Worm (Caenorhabditis elegans) whole organism, midembryonic: ENCODE data around the gene scp-1.
A peak's percentile ranks its signal among the peaks of the same experiment; 100 is the strongest.

Source experiments
- T22C8.4 ChIP-seq: fragments of 200-800 bp; sonication (Bioruptor generic); IDR thresholded peaks from 2 replicates; pipeline ENCODE4 v1.3.6; 2022; ENCODE audit warnings: missing genetic modification characterization, missing compliant biosample characterization
- cog-1 ChIP-seq: sonication (generic microtip); optimal IDR thresholded peaks from 2 replicates; lab custom pipeline; 2016; ENCODE audit warnings: missing genetic modification characterization, missing compliant biosample characterization
- flt-1 ChIP-seq: fragments of 200-800 bp; sonication (Bioruptor generic); IDR thresholded peaks from 2 replicates; pipeline ENCODE4 v1.3.6; 2022; ENCODE audit warnings: missing genetic modification characterization, missing compliant biosample characterization
- klf-2 ChIP-seq: fragments of 200-800 bp; sonication (Bioruptor generic); conservative IDR thresholded peaks from 2 replicates; pipeline ENCODE4 v1.3.6; 2022; ENCODE audit warnings: missing genetic modification reagents, missing genetic modification characterization, missing compliant biosample characterization
- med-1 ChIP-seq: sonication (generic microtip); optimal IDR thresholded peaks from 2 replicates; lab custom pipeline; 2017; ENCODE audit warnings: missing genetic modification characterization, mild to moderate bottlenecking, missing compliant biosample characterization, antibody characterized with exemption, missing genetic modification reagents; ENCODE audit not compliant: insufficient read depth
- ref-1 ChIP-seq: fragments of 200-800 bp; sonication (Bioruptor generic); conservative IDR thresholded peaks from 2 replicates; pipeline ENCODE4 v1.3.6; 2022; ENCODE audit warnings: missing genetic modification reagents, missing genetic modification characterization, missing compliant biosample characterization
- tab-1 ChIP-seq: fragments of 200-800 bp; sonication (Bioruptor generic); IDR thresholded peaks from 2 replicates; pipeline ENCODE4 v1.3.6; 2022; ENCODE audit warnings: missing genetic modification characterization, missing compliant biosample characterization
- ztf-23 ChIP-seq: fragments of 200-800 bp; sonication (Bioruptor generic); IDR thresholded peaks from 2 replicates; pipeline ENCODE4 v1.3.6; 2022; ENCODE audit warnings: missing genetic modification reagents, missing genetic modification characterization, missing compliant biosample characterization
- ztf-29 ChIP-seq: fragments of 200-800 bp; sonication (Bioruptor generic); IDR thresholded peaks from 2 replicates; pipeline ENCODE4 v1.3.6; 2022; ENCODE audit warnings: missing genetic modification reagents, missing genetic modification characterization, missing compliant biosample characterization

The scp-1 gene

DNA sequence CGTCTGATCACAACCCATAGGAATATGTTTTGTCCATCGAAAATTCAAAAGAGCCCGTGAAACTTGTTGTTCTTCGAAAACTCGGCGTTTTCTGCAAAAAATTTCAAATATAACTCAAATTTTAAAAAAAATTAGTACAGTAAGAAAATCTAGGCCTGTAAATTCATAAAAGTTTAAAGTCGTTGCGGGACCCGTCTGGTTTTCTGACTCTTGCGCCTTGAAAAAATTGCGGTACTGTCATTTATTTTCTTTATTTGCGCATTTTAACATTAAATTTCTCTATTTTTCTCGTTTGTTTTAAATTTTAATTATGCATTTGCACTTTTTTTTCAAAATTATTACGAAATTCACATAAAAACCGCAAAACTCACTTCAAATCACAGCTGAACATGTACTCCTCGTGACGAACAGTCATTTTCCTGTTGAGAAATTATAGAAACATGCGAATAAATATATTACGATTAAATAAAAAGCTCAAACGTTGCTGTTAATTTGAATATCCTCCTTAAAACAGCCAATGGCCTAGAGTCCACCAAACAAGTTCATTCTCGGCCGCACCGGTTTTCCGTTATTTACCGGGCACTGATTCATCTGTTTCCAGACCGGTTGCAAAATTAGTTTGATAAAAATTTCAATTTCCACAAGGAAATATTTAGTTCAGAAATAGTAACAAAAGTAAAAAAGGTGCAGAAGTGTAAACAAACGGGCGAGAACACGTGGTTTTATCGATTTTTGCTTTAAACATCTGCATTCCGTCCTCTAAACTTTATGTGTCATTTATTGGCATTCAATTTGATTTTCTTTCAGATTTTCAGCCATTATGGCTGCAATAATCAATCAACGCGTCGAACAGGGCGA lies 14.5 kb upstream of the scp-1 start, which contains the start of the genes csa-1 and wdfy-2:
TSS of gene csa-1 (minus strand) at position 669 of the 858 bp plus-strand sequence.
TSS of gene wdfy-2 (plus strand) at position 808 of the 858 bp plus-strand sequence.
- no peak for TF ChIP-seq ref-1
- TF ChIP-seq tab-1 (GFP tag; lab: Robert Waterston, UW) = no peak
- TF ChIP-seq klf-2 (GFP tag; lab: Robert Waterston, UW) = no peak
- TF ChIP-seq cog-1 = no peak
- TF ChIP-seq ztf-23 (GFP tag; lab: Robert Waterston, UW) = no peak
- no peak for TF ChIP-seq med-1
- no peak for TF ChIP-seq ztf-29 (GFP tag; lab: Robert Waterston, UW)
- TF ChIP-seq T22C8.4 = no peak
- no peak for TF ChIP-seq flt-1

DNA sequence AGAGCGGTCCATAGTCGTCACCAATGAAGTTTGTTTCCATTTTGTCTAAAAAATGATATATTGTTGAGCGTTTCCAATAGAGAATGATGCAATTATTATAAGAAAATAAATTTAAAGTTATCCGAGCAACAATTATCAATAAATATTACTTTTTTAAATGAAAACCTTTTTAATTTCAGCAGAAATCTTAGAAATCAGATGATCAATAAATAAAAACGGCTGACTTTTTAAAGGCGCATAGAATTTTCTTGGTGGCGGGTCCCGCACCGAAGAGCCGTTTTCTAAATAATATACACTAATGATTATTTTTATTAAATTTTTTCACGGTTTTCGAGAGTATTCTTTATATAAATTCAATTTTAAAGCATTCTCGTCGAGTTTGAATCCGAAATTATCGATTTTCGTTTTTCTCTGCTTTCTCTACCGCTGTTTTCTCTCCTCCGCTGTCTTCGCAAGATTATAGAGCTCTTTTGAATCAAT lies 10.9 kb upstream of the scp-1 start, which contains the start of gene rab-39:
TSS of gene rab-39 (minus strand) at position 51 of the 480 bp plus-strand sequence.
- TF ChIP-seq cog-1 = no peak
- TF ChIP-seq T22C8.4 = no peak
- no peak for TF ChIP-seq ztf-23 (GFP tag; lab: Robert Waterston, UW)
- no peak for TF ChIP-seq klf-2 (GFP tag; lab: Robert Waterston, UW)
- TF ChIP-seq ref-1 = no peak

- TF ChIP-seq ztf-29 (GFP tag; lab: Robert Waterston, UW) (no peak), cog-1 (no peak), tab-1 (GFP tag; lab: Robert Waterston, UW) (no peak), ref-1 (no peak), T22C8.4 (no peak), med-1 (no peak), flt-1 (no peak), klf-2 (GFP tag; lab: Robert Waterston, UW) (no peak), ztf-23 (GFP tag; lab: Robert Waterston, UW) (no peak)
These were observed 10.2 kb upstream of the scp-1 start, which contains the start of gene egli-1 for ce11 chrII:9323660-9324059. Gene egli-1 (plus strand): TSS chrII:9323960.

DNA sequence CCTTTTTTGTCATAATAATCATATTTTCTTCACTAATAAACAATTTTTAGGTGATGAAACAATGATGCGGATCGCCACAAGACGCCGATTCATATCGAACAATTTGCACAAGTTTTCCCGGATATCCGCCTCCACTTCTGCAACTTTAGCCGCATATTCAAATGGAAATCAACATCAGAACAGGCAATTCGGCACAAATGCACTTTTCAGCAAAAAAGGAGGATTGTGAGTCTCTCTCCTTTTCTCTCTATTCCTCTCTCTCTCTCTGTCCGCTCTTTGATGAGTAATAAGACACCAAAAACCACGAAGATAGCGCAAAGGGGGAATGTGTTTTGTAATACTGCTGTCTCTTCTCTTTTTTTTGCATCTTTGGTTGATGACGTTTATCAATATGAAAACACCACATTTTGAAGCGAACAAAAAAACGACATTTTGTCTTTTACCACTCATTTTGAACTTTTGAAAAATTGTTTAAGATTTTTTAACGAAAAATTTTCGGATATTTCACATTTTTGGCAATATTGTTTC lies 8.9 kb upstream of the scp-1 start, which contains the start of gene eat-3:
TSS of gene eat-3 (plus strand) at position 51 of the 528 bp plus-strand sequence.
- TF ChIP-seq ztf-23 (GFP tag; lab: Robert Waterston, UW) (peak; percentile 65), ztf-29 (GFP tag; lab: Robert Waterston, UW) (no peak)

DNA sequence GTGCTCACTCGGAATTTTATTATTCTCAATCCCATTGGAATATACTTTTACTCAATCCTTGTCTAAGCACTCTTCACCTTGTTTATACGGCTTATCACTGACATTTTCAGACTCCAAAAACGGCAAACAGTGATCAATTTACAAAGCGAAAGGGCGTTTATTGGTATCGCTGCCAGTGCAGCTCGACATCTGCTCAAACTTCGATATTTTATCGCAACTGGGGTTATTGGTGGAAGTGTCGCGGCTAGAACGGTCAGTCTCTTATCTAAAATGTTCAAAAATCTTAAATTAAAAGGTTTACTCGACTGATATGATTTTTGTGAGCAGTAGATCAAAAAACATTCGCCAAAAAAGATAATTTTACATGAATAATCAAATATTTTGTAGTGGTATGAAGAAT lies 8.3 kb upstream of the scp-1 start:
- no peak for TF ChIP-seq T22C8.4
- TF ChIP-seq med-1 = no peak
- no peak for TF ChIP-seq ztf-23 (GFP tag; lab: Robert Waterston, UW)
- TF ChIP-seq flt-1 = no peak
- no peak for TF ChIP-seq klf-2 (GFP tag; lab: Robert Waterston, UW)
- TF ChIP-seq ztf-29 (GFP tag; lab: Robert Waterston, UW) = no peak
- no peak for TF ChIP-seq ref-1
- TF ChIP-seq cog-1 = no peak
- no peak for TF ChIP-seq tab-1 (GFP tag; lab: Robert Waterston, UW)

ce11 chrII:9329474-9329873 lies 4.3 kb upstream of the scp-1 start, which contains the start of gene wbp-2:
Gene wbp-2 (plus strand): TSS chrII:9329774.
- TF ChIP-seq flt-1 = no peak
- TF ChIP-seq ztf-29 (GFP tag; lab: Robert Waterston, UW) = no peak
- no peak for TF ChIP-seq cog-1
- no peak for TF ChIP-seq klf-2 (GFP tag; lab: Robert Waterston, UW)
- TF ChIP-seq ref-1 = no peak
- no peak for TF ChIP-seq T22C8.4
- TF ChIP-seq med-1 = no peak
- TF ChIP-seq tab-1 (GFP tag; lab: Robert Waterston, UW) = no peak
- TF ChIP-seq ztf-23 (GFP tag; lab: Robert Waterston, UW) = no peak

DNA sequence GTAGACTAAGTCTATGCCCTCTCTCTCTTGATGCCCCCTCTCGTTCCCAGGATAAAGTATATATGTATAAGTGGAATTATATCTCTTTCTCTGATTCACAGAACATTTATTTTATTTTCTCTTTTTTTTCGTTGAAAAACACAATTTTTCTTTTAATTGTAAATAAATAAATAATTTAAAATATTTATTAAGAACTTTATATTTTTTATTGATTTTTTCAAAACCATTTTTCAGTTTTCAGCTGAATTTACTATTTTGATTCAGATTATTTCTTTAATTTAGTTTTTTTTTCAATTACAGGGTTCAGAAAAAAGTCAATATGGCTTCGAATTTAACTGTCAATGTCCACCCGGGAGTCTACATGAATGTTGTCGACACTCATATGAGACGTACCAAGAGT lies 2.5 kb upstream of the scp-1 start, which contains the start of gene eif-3.F:
TSS of gene eif-3.F (plus strand) at position 301 of the 400 bp plus-strand sequence.
- TF ChIP-seq ref-1 (no peak), ztf-23 (GFP tag; lab: Robert Waterston, UW) (no peak), T22C8.4 (no peak), cog-1 (no peak), ztf-29 (GFP tag; lab: Robert Waterston, UW) (no peak), med-1 (no peak), klf-2 (GFP tag; lab: Robert Waterston, UW) (no peak), tab-1 (GFP tag; lab: Robert Waterston, UW) (no peak), flt-1 (no peak)

- TF ChIP-seq ztf-23 (GFP tag; lab: Robert Waterston, UW) = no peak
- TF ChIP-seq ztf-29 (GFP tag; lab: Robert Waterston, UW) = no peak
- TF ChIP-seq cog-1 = no peak
- TF ChIP-seq klf-2 (GFP tag; lab: Robert Waterston, UW) = no peak
- no peak for TF ChIP-seq T22C8.4
- TF ChIP-seq tab-1 (GFP tag; lab: Robert Waterston, UW) = no peak
- no peak for TF ChIP-seq med-1
- no peak for TF ChIP-seq ref-1
- TF ChIP-seq flt-1 = no peak
These were observed 780 bp upstream of the scp-1 start for ce11 chrII:9333034-9333433.

- TF ChIP-seq cog-1 (no peak), ztf-23 (GFP tag; lab: Robert Waterston, UW) (no peak), ref-1 (no peak), ztf-29 (GFP tag; lab: Robert Waterston, UW) (no peak), flt-1 (no peak), klf-2 (GFP tag; lab: Robert Waterston, UW) (no peak), tab-1 (GFP tag; lab: Robert Waterston, UW) (no peak), T22C8.4 (no peak), med-1 (no peak)
These were observed 2.8 kb downstream of the scp-1 start for ce11 chrII:9336651-9337050.

- no peak for TF ChIP-seq med-1
- TF ChIP-seq tab-1 (GFP tag; lab: Robert Waterston, UW) = no peak
- no peak for TF ChIP-seq ztf-23 (GFP tag; lab: Robert Waterston, UW)
- TF ChIP-seq klf-2 (GFP tag; lab: Robert Waterston, UW) = no peak
- no peak for TF ChIP-seq cog-1
These were observed 5.0 kb downstream of the scp-1 start, which contains the start of gene ttll-12 for ce11 chrII:9338859-9339258. Gene ttll-12 (plus strand): TSS chrII:9338997.
